Fruit fly (Drosophila melanogaster) whole organism, embryonic: ENCODE data around the gene CG13075.

Experiments used
- Awh ChIP-seq: fragments of 200-800 bp; sonication (Bioruptor generic); IDR thresholded peaks from 2 replicates; pipeline ENCODE4, ENCODE4 v1.3.6; 2022; ENCODE audit warnings: missing biosample characterization, missing genetic modification characterization
- CG10267 ChIP-seq: fragments of 200-800 bp; sonication (Bioruptor generic); optimal IDR thresholded peaks from 2 replicates; lab custom pipeline; 2018; ENCODE audit warnings: missing biosample characterization, mild to moderate bottlenecking, missing genetic modification characterization, moderate library complexity
- CG11696 ChIP-seq: fragments of 200-800 bp; sonication (Bioruptor generic); IDR thresholded peaks from 2 replicates; pipeline ENCODE4 v1.3.6; 2022; ENCODE audit warnings: missing biosample characterization, missing genetic modification characterization
- CG12219 ChIP-seq: fragments of 200-800 bp; sonication (Bioruptor generic); optimal IDR thresholded peaks from 3 replicates; lab custom pipeline; 2018; ENCODE audit warnings: missing biosample characterization, mild to moderate bottlenecking, missing genetic modification characterization
- CG13123 ChIP-seq: fragments of 200-800 bp; sonication (Bioruptor generic); optimal IDR thresholded peaks from 2 replicates; lab custom pipeline; 2016; ENCODE audit warnings: missing biosample characterization, missing genetic modification characterization
- CG15073 ChIP-seq: fragments of 200-800 bp; sonication (Bioruptor generic); optimal IDR thresholded peaks from 2 replicates; lab custom pipeline; 2016; ENCODE audit warnings: missing biosample characterization, missing genetic modification characterization
- CG18476 ChIP-seq: fragments of 200-800 bp; sonication (Bioruptor generic); optimal IDR thresholded peaks from 2 replicates; lab custom pipeline; 2016; ENCODE audit warnings: missing biosample characterization, mild to moderate bottlenecking, missing genetic modification characterization
- CG18619 ChIP-seq: fragments of 200-800 bp; sonication (Bioruptor generic); optimal IDR thresholded peaks from 3 replicates; lab custom pipeline; 2017; ENCODE audit warnings: missing biosample characterization, mild to moderate bottlenecking, missing genetic modification characterization
- CG18764 ChIP-seq: fragments of 200-800 bp; sonication (Bioruptor generic); optimal IDR thresholded peaks from 3 replicates; lab custom pipeline; 2016; ENCODE audit warnings: missing biosample characterization, missing genetic modification characterization
- CG2712 ChIP-seq: fragments of 200-800 bp; optimal IDR thresholded peaks from 3 replicates; lab custom pipeline; 2019; ENCODE audit warnings: missing biosample characterization, mild to moderate bottlenecking, missing genetic modification characterization, moderate library complexity
- CG2875 ChIP-seq: fragments of 200-800 bp; sonication (Bioruptor generic); optimal IDR thresholded peaks from 2 replicates; lab custom pipeline; 2017; ENCODE audit warnings: missing biosample characterization, mild to moderate bottlenecking, missing genetic modification characterization, missing genetic modification reagents
- CG30403 ChIP-seq: fragments of 200-800 bp; sonication (Bioruptor generic); optimal IDR thresholded peaks from 3 replicates; lab custom pipeline; 2016; ENCODE audit warnings: missing biosample characterization, missing genetic modification characterization
- CG30431 ChIP-seq: fragments of 200-800 bp; sonication (Bioruptor generic); optimal IDR thresholded peaks from 2 replicates; lab custom pipeline; 2017; ENCODE audit warnings: missing biosample characterization, missing genetic modification characterization
- CG33213 ChIP-seq: fragments of 200-800 bp; sonication (Bioruptor generic); optimal IDR thresholded peaks from 3 replicates; lab custom pipeline; 2016; ENCODE audit warnings: missing biosample characterization, missing genetic modification characterization
- CG5180 ChIP-seq: fragments of 200-800 bp; sonication (Bioruptor generic); optimal IDR thresholded peaks from 3 replicates; lab custom pipeline; 2017; ENCODE audit warnings: missing biosample characterization, missing genetic modification characterization, mild to moderate bottlenecking, moderate library complexity, missing genetic modification reagents
- CG5953 ChIP-seq: fragments of 200-800 bp; sonication (Bioruptor generic); IDR thresholded peaks from 2 replicates; pipeline ENCODE4 v1.3.6; 2022; ENCODE audit warnings: missing biosample characterization, missing genetic modification characterization
- CG6689 ChIP-seq: fragments of 200-800 bp; sonication (Bioruptor generic); IDR thresholded peaks from 2 replicates; pipeline ENCODE4 v1.3.6; 2022; ENCODE audit warnings: missing biosample characterization, missing genetic modification characterization
- CG8765 ChIP-seq: fragments of 200-800 bp; sonication (Bioruptor generic); IDR thresholded peaks from 2 replicates; pipeline ENCODE4 v1.3.6; 2022; ENCODE audit warnings: missing biosample characterization, missing genetic modification characterization
- Dek ChIP-seq: fragments of 200-800 bp; sonication (Bioruptor generic); optimal IDR thresholded peaks from 3 replicates; lab custom pipeline; 2019; ENCODE audit warnings: missing biosample characterization, mild to moderate bottlenecking, missing genetic modification characterization, moderate library complexity
- Doc2 ChIP-seq: fragments of 200-800 bp; sonication (Bioruptor generic); IDR thresholded peaks from 2 replicates; pipeline ENCODE4 v1.3.6; 2022; ENCODE audit warnings: missing biosample characterization, missing genetic modification characterization
- Dp ChIP-seq: fragments of 200-800 bp; sonication (Bioruptor generic); optimal IDR thresholded peaks from 2 replicates; lab custom pipeline; 2018; ENCODE audit warnings: missing biosample characterization, mild to moderate bottlenecking, missing genetic modification characterization, moderate library complexity
- Dref ChIP-seq: fragments of 200-800 bp; sonication (Bioruptor generic); IDR thresholded peaks from 2 replicates; pipeline ENCODE4 v1.3.6; 2022; ENCODE audit warnings: missing biosample characterization, missing genetic modification characterization
- Eip74EF ChIP-seq, 2 experiments: fragments of 200-800 bp in 1 of 2; fragments of >200 bp in 1 of 2; sonication (Bioruptor generic) in 1 of 2; optimal IDR thresholded peaks; 2 replicates each; lab custom pipeline; 2017 to 2019; ENCODE audit warnings: missing biosample characterization in 2 of 2, missing genetic modification characterization in 2 of 2, mild to moderate bottlenecking in 1 of 2, moderate library complexity in 1 of 2
- Elba2 ChIP-seq: fragments of 200-800 bp; sonication (Bioruptor generic); optimal IDR thresholded peaks from 3 replicates; lab custom pipeline; 2016; ENCODE audit warnings: missing biosample characterization, missing genetic modification characterization
- Fer2 ChIP-seq: fragments of 200-800 bp; sonication (Bioruptor generic); optimal IDR thresholded peaks from 2 replicates; lab custom pipeline; 2018; ENCODE audit warnings: missing biosample characterization, mild to moderate bottlenecking, missing genetic modification characterization, moderate library complexity
- GATAe ChIP-seq: fragments of 200-800 bp; sonication (Bioruptor generic); conservative IDR thresholded peaks from 2 replicates; pipeline ENCODE4 v1.3.6; 2022; ENCODE audit warnings: missing biosample characterization, missing genetic modification characterization
- HLH4C ChIP-seq: fragments of 200-800 bp; sonication (Bioruptor generic); IDR thresholded peaks from 3 replicates; pipeline ENCODE4 v1.3.6; 2022; ENCODE audit warnings: missing biosample characterization, missing genetic modification characterization; ENCODE audit not compliant: partially characterized antibody
- Hr3 ChIP-seq: fragments of 200-800 bp; sonication (Bioruptor generic); optimal IDR thresholded peaks from 3 replicates; lab custom pipeline; 2016; ENCODE audit warnings: missing biosample characterization, missing genetic modification characterization
- NC2β ChIP-seq: fragments of 200-800 bp; sonication (Bioruptor generic); optimal IDR thresholded peaks from 2 replicates; lab custom pipeline; 2016; ENCODE audit warnings: missing biosample characterization, missing genetic modification characterization
- Nf-YA ChIP-seq: fragments of 200-800 bp; sonication (Bioruptor generic); IDR thresholded peaks from 2 replicates; pipeline ENCODE4 v1.3.6; 2022; ENCODE audit warnings: missing biosample characterization, missing genetic modification characterization
- Nf-YC ChIP-seq: fragments of 200-800 bp; optimal IDR thresholded peaks from 3 replicates; lab custom pipeline; 2019; ENCODE audit warnings: missing biosample characterization, mild to moderate bottlenecking, missing genetic modification characterization, moderate library complexity
- Taf1 ChIP-seq: fragments of 200-800 bp; sonication (Bioruptor generic); IDR thresholded peaks from 2 replicates; pipeline ENCODE4 v1.3.6; 2022; ENCODE audit warnings: missing biosample characterization, missing genetic modification characterization
- abd-A ChIP-seq: fragments of 200-800 bp; sonication (Bioruptor generic); optimal IDR thresholded peaks from 3 replicates; lab custom pipeline; 2019; ENCODE audit warnings: missing biosample characterization, mild to moderate bottlenecking, missing genetic modification characterization, moderate library complexity
- bab2 ChIP-seq: fragments of 200-800 bp; sonication (Bioruptor generic); optimal IDR thresholded peaks from 2 replicates; lab custom pipeline; 2016; ENCODE audit warnings: missing biosample characterization, missing genetic modification characterization
- bsh ChIP-seq, 2 experiments: fragments of 200-800 bp; sonication (Bioruptor generic); optimal IDR thresholded peaks; 2 replicates each; lab custom pipeline; 2017 to 2018; ENCODE audit warnings: mild to moderate bottlenecking in 2 of 2, missing biosample characterization in 2 of 2, missing genetic modification characterization in 2 of 2, moderate library complexity in 1 of 2
- caup ChIP-seq: fragments of 200-800 bp; sonication (Bioruptor generic); optimal IDR thresholded peaks from 3 replicates; lab custom pipeline; 2017; ENCODE audit warnings: missing biosample characterization, mild to moderate bottlenecking, missing genetic modification characterization, moderate library complexity; ENCODE audit not compliant: severe bottlenecking
- chif ChIP-seq, 2 experiments: fragments of 200-800 bp; sonication (Bioruptor generic); optimal IDR thresholded peaks; 3 replicates each; lab custom pipeline; 2016; ENCODE audit warnings: missing biosample characterization in 2 of 2, missing genetic modification characterization in 2 of 2
- croc ChIP-seq: fragments of 200-800 bp; sonication (Bioruptor generic); conservative IDR thresholded peaks from 3 replicates; pipeline ENCODE4 v1.3.6; 2022; ENCODE audit warnings: missing biosample characterization, missing genetic modification characterization
- ems ChIP-seq: fragments of 200-800 bp; sonication (Bioruptor generic); optimal IDR thresholded peaks from 3 replicates; lab custom pipeline; 2016; ENCODE audit warnings: missing biosample characterization, missing genetic modification characterization
- fd102C ChIP-seq: fragments of 200-800 bp; sonication (Bioruptor generic); optimal IDR thresholded peaks from 2 replicates; lab custom pipeline; 2018; ENCODE audit warnings: missing biosample characterization, mild to moderate bottlenecking, missing genetic modification characterization, moderate library complexity
- gcm ChIP-seq: fragments of 200-800 bp; sonication (Bioruptor generic); optimal IDR thresholded peaks from 2 replicates; lab custom pipeline; 2019; ENCODE audit warnings: missing biosample characterization, mild to moderate bottlenecking, missing genetic modification characterization, moderate library complexity
- hb ChIP-seq: fragments of 200-800 bp; sonication (Bioruptor generic); IDR thresholded peaks from 3 replicates; pipeline ENCODE4 v1.3.6; 2022; ENCODE audit warnings: missing biosample characterization, missing genetic modification characterization; ENCODE audit not compliant: partially characterized antibody
- knrl ChIP-seq: fragments of 200-800 bp; sonication (Bioruptor generic); IDR thresholded peaks from 3 replicates; pipeline ENCODE4 v1.3.6; 2022; ENCODE audit warnings: missing biosample characterization, missing genetic modification characterization; ENCODE audit not compliant: partially characterized antibody
- mirr ChIP-seq: fragments of 200-800 bp; sonication (Bioruptor generic); optimal IDR thresholded peaks from 3 replicates; lab custom pipeline; 2018; ENCODE audit warnings: missing biosample characterization, mild to moderate bottlenecking, missing genetic modification characterization
- mld ChIP-seq: fragments of 200-800 bp; sonication (Bioruptor generic); IDR thresholded peaks from 3 replicates; pipeline ENCODE4 v1.3.6; 2022; ENCODE audit warnings: missing biosample characterization, missing genetic modification characterization; ENCODE audit not compliant: partially characterized antibody
- pb ChIP-seq: fragments of 200-800 bp; sonication (Bioruptor generic); optimal IDR thresholded peaks from 3 replicates; lab custom pipeline; 2016; ENCODE audit warnings: missing biosample characterization, missing genetic modification characterization
- psq ChIP-seq: fragments of 200-800 bp; sonication (Bioruptor generic); optimal IDR thresholded peaks from 2 replicates; lab custom pipeline; 2017; ENCODE audit warnings: missing biosample characterization, missing genetic modification characterization
- sisA ChIP-seq: fragments of 200-800 bp; sonication (Bioruptor generic); IDR thresholded peaks from 2 replicates; pipeline ENCODE4 v1.3.6; 2022; ENCODE audit warnings: missing biosample characterization, missing genetic modification characterization
- trem ChIP-seq: fragments of 200-800 bp; optimal IDR thresholded peaks from 3 replicates; lab custom pipeline; 2019; ENCODE audit warnings: missing biosample characterization, mild to moderate bottlenecking, missing genetic modification characterization, moderate library complexity
- zen2 ChIP-seq: fragments of 200-800 bp; sonication (Bioruptor generic); IDR thresholded peaks from 3 replicates; pipeline ENCODE4 v1.3.6; 2022; ENCODE audit warnings: missing biosample characterization, missing genetic modification characterization; ENCODE audit not compliant: partially characterized antibody

CG13075 gene

dm6 chr3L:16105528-16105927, 21.7 kb downstream of the CG13075 start, which contains the start of the genes IntS9 and CG43295 (continued):
- TF ChIP-seq CG10267 (peak; percentile 70), mirr (GFP tag; lab: Kevin White, UChicago) (no peak), knrl (GFP tag; lab: Robert Waterston, UW) (peak; percentile 57; the same call in 2 of the 3 replicates), CG5180 (GFP tag; lab: Kevin White, UChicago) (no peak), Nf-YA (peak; percentile 65; the same call in 1 of the 2 replicates), mld (GFP tag; lab: Robert Waterston, UW) (no peak), GATAe (GFP tag; lab: Robert Waterston, UW) (peak; percentile 46), Doc2 (GFP tag; lab: Robert Waterston, UW) (no peak), hb (GFP tag; lab: Robert Waterston, UW) (no peak), CG33213 (GFP tag; lab: Kevin White, UChicago) (peak; percentile 77), sisA (peak; percentile 86), chif (GFP tag; optimal IDR thresholded peaks at IDR 0.05; lab: Kevin White, UChicago) (peak; percentile 79 to 85), CG2875 (GFP tag; lab: Kevin White, UChicago) (peak; percentile 73), Hr3 (GFP tag; lab: Kevin White, UChicago) (peak; percentile 83), Taf1 (peak; percentile 66), Elba2 (GFP tag; lab: Kevin White, UChicago) (peak; percentile 69), CG18619 (GFP tag; lab: Kevin White, UChicago) (peak; percentile 41), Nf-YC (tag; lab: Kevin White, UChicago) (no peak), HLH4C (GFP tag; lab: Robert Waterston, UW) (0 out of 3 replicates have a peak, but pooled peaks have one; percentile 49), CG15073 (peak; percentile 42), caup (peak; percentile 74), gcm (GFP tag; lab: Kevin White, UChicago) (no peak), CG5953 (GFP tag; lab: Robert Waterston, UW) (peak; percentile 72), zen2 (GFP tag; lab: Robert Waterston, UW) (no peak), fd102C (peak; percentile 17), bab2 (peak; percentile 86), Dref (GFP tag; lab: Robert Waterston, UW) (peak; percentile 26; the same call in 1 of the 2 replicates), CG13123 (GFP tag; lab: Kevin White, UChicago) (peak; percentile 82), CG30431 (peak; percentile 75), CG11696 (GFP tag; lab: Robert Waterston, UW) (peak; percentile 65), CG6689 (GFP tag; lab: Robert Waterston, UW) (peak; percentile 88), Dp (GFP tag; lab: Kevin White, UChicago) (peak; percentile 44), abd-A (tag; lab: Kevin White, UChicago) (no peak), CG2712 (tag; lab: Kevin White, UChicago) (no peak), bsh (GFP tag; optimal IDR thresholded peaks at IDR 0.05; lab: Kevin White, UChicago) (peak in 1 of 2 experiments; percentile 88), ems (GFP tag; lab: Kevin White, UChicago) (peak; percentile 79), croc (GFP tag; lab: Robert Waterston, UW) (peak; percentile 61), Fer2 (tag; lab: Kevin White, UChicago) (no peak), CG12219 (peak; percentile 69), psq (GFP tag; lab: Kevin White, UChicago) (peak; percentile 25), CG8765 (GFP tag; lab: Robert Waterston, UW) (peak; percentile 75), pb (GFP tag; lab: Kevin White, UChicago) (peak; percentile 70), Awh (GFP tag; lab: Robert Waterston, UW) (peak; percentile 82), CG18764 (GFP tag; lab: Kevin White, UChicago) (peak; percentile 82), trem (peak; percentile 83), CG30403 (GFP tag; lab: Kevin White, UChicago) (peak; percentile 90), Eip74EF (GFP tag; optimal IDR thresholded peaks at IDR 0.05; lab: Kevin White, UChicago) (no peak), CG18476 (GFP tag; lab: Kevin White, UChicago) (peak; percentile 83), Dek (tag; lab: Kevin White, UChicago) (peak; percentile 34), NC2β (peak; percentile 89)
